Fruit fly (Drosophila melanogaster): Measurements from ENCODE around the gene raskol.
A peak's percentile ranks its signal among the peaks of the same experiment; 100 is the strongest.

Gene raskol

dm6 chrX:17738474-17738838 lies 28.5 kb downstream of the raskol start:
- no peak for TF ChIP-seq CTCF (optimal IDR thresholded peaks at IDR 0.05)
- TF ChIP-seq CG8478 (optimal IDR thresholded peaks at IDR 0.05): no peak

dm6 chrX:17738989-17739388 lies 29.0 kb downstream of the raskol start:
- TF ChIP-seq CG8478 (optimal IDR thresholded peaks at IDR 0.05) (no peak), CTCF (optimal IDR thresholded peaks at IDR 0.05) (no peak)

dm6 chrX:17739974-17740373 lies 30.0 kb downstream of the raskol start:
- no peak for TF ChIP-seq CG8478 (optimal IDR thresholded peaks at IDR 0.05)
- TF ChIP-seq CTCF (optimal IDR thresholded peaks at IDR 0.05): no peak

dm6 chrX:17741019-17741863 lies 31.3 kb downstream of the raskol start:
- TF ChIP-seq CG8478 (optimal IDR thresholded peaks at IDR 0.05): no peak
- TF ChIP-seq CTCF (optimal IDR thresholded peaks at IDR 0.05): no peak

- TF ChIP-seq CTCF (optimal IDR thresholded peaks at IDR 0.05) (no peak), CG8478 (optimal IDR thresholded peaks at IDR 0.05) (no peak)
Measured at dm6 chrX:17741864-17742297, 31.9 kb downstream of the raskol start.

- no peak for TF ChIP-seq CTCF (optimal IDR thresholded peaks at IDR 0.05)
- no peak for TF ChIP-seq CG8478 (optimal IDR thresholded peaks at IDR 0.05)
Measured at dm6 chrX:17742592-17743364, 32.8 kb downstream of the raskol start.

- TF ChIP-seq CG8478 (optimal IDR thresholded peaks at IDR 0.05): no peak
- no peak for TF ChIP-seq CTCF (optimal IDR thresholded peaks at IDR 0.05)
Measured at dm6 chrX:17743598-17743997, 33.7 kb downstream of the raskol start.

dm6 chrX:17745705-17746416 lies 35.9 kb downstream of the raskol start:
- TF ChIP-seq CG8478 (optimal IDR thresholded peaks at IDR 0.05) (no peak), CTCF (optimal IDR thresholded peaks at IDR 0.05) (no peak)

dm6 chrX:17751658-17752057 lies 41.7 kb downstream of the raskol start:
- TF ChIP-seq CG8478 (optimal IDR thresholded peaks at IDR 0.05): no peak
- TF ChIP-seq CTCF (optimal IDR thresholded peaks at IDR 0.05): peak; percentile 97

dm6 chrX:17755158-17755557 lies 45.2 kb downstream of the raskol start:
- no peak for TF ChIP-seq CTCF (optimal IDR thresholded peaks at IDR 0.05)
- no peak for TF ChIP-seq CG8478 (optimal IDR thresholded peaks at IDR 0.05)

dm6 chrX:17756845-17757244 lies 46.9 kb downstream of the raskol start:
- no peak for TF ChIP-seq CG8478 (optimal IDR thresholded peaks at IDR 0.05)
- TF ChIP-seq CTCF (optimal IDR thresholded peaks at IDR 0.05): no peak

- TF ChIP-seq CG8478 (optimal IDR thresholded peaks at IDR 0.05): no peak
- TF ChIP-seq CTCF (optimal IDR thresholded peaks at IDR 0.05): no peak
Measured at dm6 chrX:17760522-17760921, 50.6 kb downstream of the raskol start.

dm6 chrX:17762270-17762669 lies 52.3 kb downstream of the raskol start:
- TF ChIP-seq CG8478 (optimal IDR thresholded peaks at IDR 0.05) (no peak), CTCF (optimal IDR thresholded peaks at IDR 0.05) (no peak)

dm6 chrX:17763622-17764021 lies 53.7 kb downstream of the raskol start:
- no peak for TF ChIP-seq CG8478 (optimal IDR thresholded peaks at IDR 0.05)
- TF ChIP-seq CTCF (optimal IDR thresholded peaks at IDR 0.05): no peak

dm6 chrX:17764897-17765296 lies 55.0 kb downstream of the raskol start:
- TF ChIP-seq CG8478 (optimal IDR thresholded peaks at IDR 0.05) (no peak), CTCF (optimal IDR thresholded peaks at IDR 0.05) (no peak)
